Fruit fly (Drosophila melanogaster): ENCODE measurements around the gene CG42446.

CG42446 gene

dm6 chr3R:16360008-16360407, at the start of gene CG42446:
Gene CG42446, minus strand, starts transcription at chr3R:16360108.
- TF ChIP-seq CG32264 (GFP tag; optimal IDR thresholded peaks at IDR 0.05) (no peak), foxo (GFP tag; optimal IDR thresholded peaks at IDR 0.05) (no peak), h (GFP tag; optimal IDR thresholded peaks at IDR 0.05) (no peak), Sp1 (GFP tag; optimal IDR thresholded peaks at IDR 0.05) (no peak), Myc (optimal IDR thresholded peaks at IDR 0.05) (no peak), CG9705 (GFP tag; optimal IDR thresholded peaks at IDR 0.05) (no peak), psq (GFP tag; optimal IDR thresholded peaks at IDR 0.05) (no peak), Hr78 (GFP tag; optimal IDR thresholded peaks at IDR 0.05) (no peak), pan (optimal IDR thresholded peaks at IDR 0.05) (no peak), dmrt93B (GFP tag; optimal IDR thresholded peaks at IDR 0.05) (no peak), lola (GFP tag; optimal IDR thresholded peaks at IDR 0.05) (no peak), dl (GFP tag; optimal IDR thresholded peaks at IDR 0.05; ENCODE audit: insufficient read depth in 1 of 2, partially characterized antibody in 2 of 2) (no peak)

dm6 chr3R:16408434-16408833, 48.5 kb upstream of the CG42446 start:
- TF ChIP-seq CG32264 (GFP tag; optimal IDR thresholded peaks at IDR 0.05), result no peak
- no peak for TF ChIP-seq br (GFP tag; optimal IDR thresholded peaks at IDR 0.05)
- TF ChIP-seq h (GFP tag; optimal IDR thresholded peaks at IDR 0.05), result no peak
- TF ChIP-seq Mio (GFP tag; optimal IDR thresholded peaks at IDR 0.05), result no peak
- TF ChIP-seq usp (GFP tag; optimal IDR thresholded peaks at IDR 0.05), result no peak
- no peak for TF ChIP-seq Sp1 (GFP tag; optimal IDR thresholded peaks at IDR 0.05)
- no peak for TF ChIP-seq OdsH (GFP tag; optimal IDR thresholded peaks at IDR 0.05)
- no peak for TF ChIP-seq tai (GFP tag; optimal IDR thresholded peaks at IDR 0.05)
- TF ChIP-seq woc (GFP tag; optimal IDR thresholded peaks at IDR 0.05), result no peak
- no peak for TF ChIP-seq dmrt93B (GFP tag; optimal IDR thresholded peaks at IDR 0.05)
- no peak for TF ChIP-seq ey (GFP tag; optimal IDR thresholded peaks at IDR 0.05)
- TF ChIP-seq sv (GFP tag; optimal IDR thresholded peaks at IDR 0.05), result no peak
- TF ChIP-seq sage (GFP tag; optimal IDR thresholded peaks at IDR 0.05), result no peak
- no peak for TF ChIP-seq Abd-B (GFP tag; optimal IDR thresholded peaks at IDR 0.05)
- TF ChIP-seq brk (GFP tag; optimal IDR thresholded peaks at IDR 0.05), result no peak
- TF ChIP-seq CG9705 (GFP tag; optimal IDR thresholded peaks at IDR 0.05), result no peak
- TF ChIP-seq pan (optimal IDR thresholded peaks at IDR 0.05), result no peak
- TF ChIP-seq HLH106 (tag; optimal IDR thresholded peaks at IDR 0.05), result no peak
- no peak for TF ChIP-seq Hnf4 (GFP tag; optimal IDR thresholded peaks at IDR 0.05)

- TF ChIP-seq Hr83 (GFP tag; optimal IDR thresholded peaks at IDR 0.05; ENCODE audit: poor library complexity, severe bottlenecking) (no peak), Vsx2 (GFP tag; optimal IDR thresholded peaks at IDR 0.05; ENCODE audit: partially characterized antibody) (no peak), ey (GFP tag; optimal IDR thresholded peaks at IDR 0.05) (no peak), OdsH (GFP tag; optimal IDR thresholded peaks at IDR 0.05) (no peak)
These were observed 46.7 kb upstream of the CG42446 start for dm6 chr3R:16406618-16407017.

- no peak for TF ChIP-seq dsf (GFP tag; optimal IDR thresholded peaks at IDR 0.05; ENCODE audit: borderline replicate concordance)
- peak; percentile 11 for TF ChIP-seq Dif (GFP tag; optimal IDR thresholded peaks at IDR 0.05; ENCODE audit: partially characterized antibody)
These were observed 43.8 kb upstream of the CG42446 start for dm6 chr3R:16403734-16404057.

- no peak for TF ChIP-seq N (GFP tag; optimal IDR thresholded peaks at IDR 0.05)
- TF ChIP-seq pan (optimal IDR thresholded peaks at IDR 0.05), result peak; percentile 38
- TF ChIP-seq lola (GFP tag; optimal IDR thresholded peaks at IDR 0.05), result no peak
- TF ChIP-seq Dif (GFP tag; optimal IDR thresholded peaks at IDR 0.05; ENCODE audit: partially characterized antibody), result no peak
These were observed 43.3 kb upstream of the CG42446 start, which contains the start of gene ss for dm6 chr3R:16403023-16403733. Gene ss, minus strand, starts transcription at chr3R:16403690.

dm6 chr3R:16396565-16396964, 36.7 kb upstream of the CG42446 start:
- TF ChIP-seq jim (GFP tag; optimal IDR thresholded peaks at IDR 0.05), result no peak
